Fruit fly (Drosophila melanogaster): ENCODE measurements around the gene Kaz.

Kaz gene

DNA sequence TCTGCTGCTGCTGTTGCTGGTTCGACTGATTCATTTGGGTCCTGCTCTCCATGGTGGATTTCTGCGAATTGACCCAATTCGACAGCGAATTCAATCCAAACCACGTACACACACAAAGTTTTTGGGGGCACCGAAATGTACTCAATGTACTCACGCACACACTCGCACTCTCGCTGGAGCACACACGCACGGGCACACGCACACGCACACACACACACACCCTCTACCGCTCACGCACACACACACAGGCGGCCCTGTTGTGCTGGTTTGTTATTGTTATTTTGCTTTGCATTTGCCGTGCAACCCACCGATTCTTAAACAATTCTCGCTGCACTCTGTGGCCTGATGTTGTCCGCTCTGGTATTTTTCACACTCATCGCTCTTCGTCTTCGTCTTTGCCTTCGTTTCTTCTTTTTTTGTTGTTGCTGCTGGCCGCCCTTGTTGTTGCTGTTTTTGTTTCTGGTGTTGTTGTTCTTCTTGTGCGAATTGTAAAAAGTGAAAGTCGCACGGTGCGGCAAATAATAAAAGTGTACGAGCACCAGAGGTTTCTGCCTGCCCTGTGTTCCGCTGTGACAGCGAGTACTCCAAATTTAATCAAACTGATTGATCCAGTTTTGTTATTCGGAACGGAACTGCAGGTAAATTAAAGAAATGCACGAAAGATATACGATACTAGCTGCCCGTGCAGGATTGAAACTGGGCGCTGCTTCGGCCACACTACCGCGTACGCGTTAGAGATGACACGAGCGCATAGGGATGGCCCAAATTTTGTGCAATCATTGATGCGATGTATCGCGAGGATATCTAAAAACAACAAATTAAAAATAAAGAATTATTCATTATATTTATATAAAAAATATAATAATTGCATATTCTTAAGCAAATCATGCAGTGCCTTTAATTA lies 46.4 kb upstream of the Kaz start, which contains the start of gene CG3744 (continued):
- TF ChIP-seq CG14860 (GFP tag; IDR thresholded peaks at IDR 0.05; ENCODE audit: partially characterized antibody) (peak; percentile 89), unpg (GFP tag; optimal IDR thresholded peaks at IDR 0.05) (peak; percentile 90), z (GFP tag; IDR thresholded peaks at IDR 0.05) (peak; percentile 38; the same call in 1 of the 3 replicates), ems (GFP tag; optimal IDR thresholded peaks at IDR 0.05) (peak; percentile 85), CG15696 (tag; optimal IDR thresholded peaks at IDR 0.05) (peak; percentile 91), psq (GFP tag; optimal IDR thresholded peaks at IDR 0.05) (peak; percentile 70), CG16815 (GFP tag; optimal IDR thresholded peaks at IDR 0.05) (peak; percentile 86), CG3847 (GFP tag; IDR thresholded peaks at IDR 0.05) (peak; percentile 96), gsb (GFP tag; IDR thresholded peaks at IDR 0.05) (peak; percentile 89), CG8765 (GFP tag; IDR thresholded peaks at IDR 0.05) (peak; percentile 92), CG34422 (GFP tag; IDR thresholded peaks at IDR 0.05) (peak; percentile 94), dmrt99B (tag; optimal IDR thresholded peaks at IDR 0.05) (peak; percentile 85), dysf (GFP tag; IDR thresholded peaks at IDR 0.05) (peak; percentile 94), crol (GFP tag; IDR thresholded peaks at IDR 0.05) (peak; percentile 44; the same call in 1 of the 2 replicates), CG4617 (GFP tag; optimal IDR thresholded peaks at IDR 0.05; ENCODE audit: borderline replicate concordance) (peak; percentile 78), odd (GFP tag; optimal IDR thresholded peaks at IDR 0.05) (peak; percentile 50), CG18262 (tag; optimal IDR thresholded peaks at IDR 0.05) (peak; percentile 89), Taf1 (GFP tag; IDR thresholded peaks at IDR 0.05) (peak; percentile 87), CG2712 (tag; optimal IDR thresholded peaks at IDR 0.05) (peak; percentile 94), nmo (GFP tag; optimal IDR thresholded peaks at IDR 0.05) (peak; percentile 90), Sox100B (GFP tag; optimal IDR thresholded peaks at IDR 0.05) (no peak), zfh1 (GFP tag; IDR thresholded peaks at IDR 0.05) (peak; percentile 96), row (GFP tag; IDR thresholded peaks at IDR 0.05) (peak; percentile 98), CG8359 (GFP tag; optimal IDR thresholded peaks at IDR 0.05; ENCODE audit: borderline replicate concordance) (peak; percentile 55), mld (GFP tag; IDR thresholded peaks at IDR 0.05; ENCODE audit: partially characterized antibody) (peak; percentile 84), Med (GFP tag) (peak; percentile 95), lab (GFP tag; optimal IDR thresholded peaks at IDR 0.05) (peak; percentile 94), cas (GFP tag; IDR thresholded peaks at IDR 0.05) (peak; percentile 91), chm (GFP tag; IDR thresholded peaks at IDR 0.05) (peak; percentile 93), tio (GFP tag; optimal IDR thresholded peaks at IDR 0.05) (no peak), CG3726 (GFP tag; IDR thresholded peaks at IDR 0.05) (peak; percentile 84), fd64A (GFP tag; optimal IDR thresholded peaks at IDR 0.05) (no peak), nerfin-1 (tag; optimal IDR thresholded peaks at IDR 0.05) (peak; percentile 80), emc (GFP tag; optimal IDR thresholded peaks at IDR 0.05) (peak; percentile 6), al (GFP tag; IDR thresholded peaks at IDR 0.05) (peak; percentile 94), grn (GFP tag; optimal IDR thresholded peaks at IDR 0.05) (peak; percentile 0), ap (GFP tag; IDR thresholded peaks at IDR 0.05) (peak; percentile 84), CG2129 (GFP tag; IDR thresholded peaks at IDR 0.05; ENCODE audit: partially characterized antibody) (peak; percentile 94), B-H2 (GFP tag; optimal IDR thresholded peaks at IDR 0.05) (peak; percentile 95), CG8388 (GFP tag; optimal IDR thresholded peaks at IDR 0.05) (peak; percentile 87), org-1 (GFP tag; optimal IDR thresholded peaks at IDR 0.05) (peak; percentile 58), CG18476 (GFP tag; optimal IDR thresholded peaks at IDR 0.05) (peak; percentile 71), CG33213 (GFP tag; optimal IDR thresholded peaks at IDR 0.05) (peak; percentile 81), eve (GFP tag; optimal IDR thresholded peaks at IDR 0.05) (no peak), Bdp1 (GFP tag; optimal IDR thresholded peaks at IDR 0.05) (peak; percentile 29), Eip74EF (GFP tag; optimal IDR thresholded peaks at IDR 0.05) (peak in 1 of 2 experiments; percentile 65), kay (GFP tag; optimal IDR thresholded peaks at IDR 0.05) (peak; percentile 69), Doc2 (GFP tag; IDR thresholded peaks at IDR 0.05) (peak; percentile 46)

Measured in whole organism, embryonic.